Worm (Caenorhabditis elegans): ENCODE data around the gene ttr-29.

Gene ttr-29

ce11 chrV:12906732-12907131 is at the start of gene ttr-29:
TSS of gene ttr-29 (minus strand) at chrV:12906832.
- no peak for TF ChIP-seq unc-62 (GFP tag; optimal IDR thresholded peaks at IDR 0.05)

- no peak for TF ChIP-seq unc-62 (GFP tag; optimal IDR thresholded peaks at IDR 0.05)
Observed at ce11 chrV:12954261-12954660, 47.6 kb upstream of the ttr-29 start.

ce11 chrV:12953702-12954101 is 47.1 kb upstream of the ttr-29 start, which contains the start of gene eif-3.K:
TSS of gene eif-3.K (plus strand) at chrV:12954002.
- TF ChIP-seq unc-62 (GFP tag; optimal IDR thresholded peaks at IDR 0.05): no peak

ce11 chrV:12952287-12952686 is 45.7 kb upstream of the ttr-29 start, which contains the start of gene pqn-68:
TSS of gene pqn-68 (plus strand) at chrV:12952636.
- TF ChIP-seq unc-62 (GFP tag; optimal IDR thresholded peaks at IDR 0.05): no peak

ce11 chrV:12950812-12951528 is 44.3 kb upstream of the ttr-29 start, which contains the start of the genes T16G1.9 and T16G1.18:
TSS of gene T16G1.9 (minus strand) at chrV:12950862.
TSS of gene T16G1.18 (plus strand) at chrV:12951304.
- no peak for TF ChIP-seq unc-62 (GFP tag; optimal IDR thresholded peaks at IDR 0.05)

ce11 chrV:12949607-12950006 is 43.0 kb upstream of the ttr-29 start, which contains the start of gene T16G1.13:
TSS of gene T16G1.13 (plus strand) at chrV:12949907.
- TF ChIP-seq unc-62 (GFP tag; optimal IDR thresholded peaks at IDR 0.05): no peak

- TF ChIP-seq unc-62 (GFP tag; optimal IDR thresholded peaks at IDR 0.05): no peak
Observed at ce11 chrV:12944775-12945174, 38.1 kb upstream of the ttr-29 start, which contains the start of gene grl-2. TSS of gene grl-2 (plus strand) at chrV:12945075.

ce11 chrV:12944229-12944628 is 37.6 kb upstream of the ttr-29 start, which contains the start of gene T16G1.3:
TSS of gene T16G1.3 (minus strand) at chrV:12944329.
- TF ChIP-seq unc-62 (GFP tag; optimal IDR thresholded peaks at IDR 0.05): no peak

- TF ChIP-seq unc-62 (GFP tag; optimal IDR thresholded peaks at IDR 0.05): no peak
Observed at ce11 chrV:12943399-12943798, 36.8 kb upstream of the ttr-29 start.

ce11 chrV:12941797-12942474 is 35.3 kb upstream of the ttr-29 start, which contains the start of gene T16G1.4:
TSS of gene T16G1.4 (minus strand) at chrV:12941847.
- TF ChIP-seq unc-62 (GFP tag; optimal IDR thresholded peaks at IDR 0.05): no peak

- no peak for TF ChIP-seq unc-62 (GFP tag; optimal IDR thresholded peaks at IDR 0.05)
Observed at ce11 chrV:12939434-12939833, 32.8 kb upstream of the ttr-29 start, which contains the start of gene T16G1.5. TSS of gene T16G1.5 (minus strand) at chrV:12939552.

- no peak for TF ChIP-seq unc-62 (GFP tag; optimal IDR thresholded peaks at IDR 0.05)
Observed at ce11 chrV:12937098-12937497, 30.5 kb upstream of the ttr-29 start, which contains the start of gene T16G1.6. TSS of gene T16G1.6 (minus strand) at chrV:12937174.

- TF ChIP-seq unc-62 (GFP tag; optimal IDR thresholded peaks at IDR 0.05): no peak
Observed at ce11 chrV:12934976-12935375, 28.3 kb upstream of the ttr-29 start, which contains the start of gene T16G1.7. TSS of gene T16G1.7 (minus strand) at chrV:12935112.

ce11 chrV:12933654-12934053 is 27.0 kb upstream of the ttr-29 start:
- no peak for TF ChIP-seq unc-62 (GFP tag; optimal IDR thresholded peaks at IDR 0.05)

- TF ChIP-seq unc-62 (GFP tag; optimal IDR thresholded peaks at IDR 0.05): no peak
Observed at ce11 chrV:12928929-12929532, 22.4 kb upstream of the ttr-29 start, which contains the start of gene T16G1.2. TSS of gene T16G1.2 (plus strand) at chrV:12929482.

ce11 chrV:12924128-12924527 is 17.5 kb upstream of the ttr-29 start, which contains the start of gene pqn-67:
TSS of gene pqn-67 (plus strand) at chrV:12924428.
- no peak for TF ChIP-seq unc-62 (GFP tag; optimal IDR thresholded peaks at IDR 0.05)
